Worm (Caenorhabditis elegans) whole organism, late embryonic: Measurements from ENCODE around the gene F59A1.13.

Experiments
- ceh-22 ChIP-seq: sonication (generic microtip); optimal IDR thresholded peaks from 2 replicates; lab custom pipeline; 2017; ENCODE audit warnings: missing biosample characterization, missing genetic modification characterization
- elt-2 ChIP-seq: sonication (generic microtip); optimal IDR thresholded peaks from 2 replicates; lab custom pipeline; 2016; ENCODE audit warnings: missing genetic modification reagents, missing genetic modification characterization, missing compliant biosample characterization
- lin-11 ChIP-seq: fragments of 200-800 bp; sonication (Bioruptor generic); optimal IDR thresholded peaks from 2 replicates; lab custom pipeline; 2018; ENCODE audit warnings: mild to moderate bottlenecking, missing genetic modification characterization, missing compliant biosample characterization
- pha-4 ChIP-seq: fragments of 150-350 bp; optimal IDR thresholded peaks from 2 replicates; lab custom pipeline; 2018; ENCODE audit warnings: missing biosample characterization, missing genetic modification reagents, missing genetic modification characterization
- ttx-3 ChIP-seq: sonication (generic microtip); optimal IDR thresholded peaks from 2 replicates; lab custom pipeline; 2016; ENCODE audit warnings: missing genetic modification reagents, missing genetic modification characterization, missing compliant biosample characterization
- zip-5 ChIP-seq: sonication (generic microtip); optimal IDR thresholded peaks from 2 replicates; lab custom pipeline; 2016; ENCODE audit warnings: missing genetic modification characterization, missing compliant biosample characterization

DNA sequence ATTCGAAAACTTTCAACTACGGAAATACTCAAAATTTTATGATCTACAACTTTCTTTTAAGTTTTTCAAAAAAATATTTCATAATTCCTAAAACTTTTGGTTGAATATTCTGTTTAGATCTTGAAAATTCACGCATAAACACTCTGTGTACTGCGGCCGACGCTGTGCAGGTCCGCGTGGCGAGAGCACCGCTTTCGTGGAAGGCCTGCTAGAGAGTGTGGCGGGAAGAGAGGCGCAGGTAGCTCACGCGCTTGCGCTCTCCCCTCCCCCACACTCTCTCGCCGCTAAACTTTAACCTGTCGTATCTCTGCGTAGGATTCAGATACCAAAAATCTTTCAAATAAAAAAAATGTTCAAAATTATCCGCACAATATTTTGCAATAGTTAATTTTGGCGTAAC lies 7.5 kb downstream of the F59A1.13 start:
- TF ChIP-seq ceh-22 (no peak), zip-5 (tag; lab: Kevin White, UChicago) (no peak), pha-4 (no peak), lin-11 (tag; lab: Kevin White, UChicago) (no peak), elt-2 (tag; lab: Kevin White, UChicago) (no peak), ttx-3 (tag; lab: Kevin White, UChicago) (no peak)
